Fruit fly (Drosophila melanogaster): ENCODE measurements around the gene Cyp4c3.

Cyp4c3 gene

dm6 chr3R:30888550-30889259 lies 5.1 kb upstream of the Cyp4c3 start, which contains the start of gene Sap-r (continued):
- TF ChIP-seq MESR4 (GFP tag; optimal IDR thresholded peaks at IDR 0.05) (peak; percentile 96), CG3163 (GFP tag; optimal IDR thresholded peaks at IDR 0.05) (peak; percentile 48), CG4820 (GFP tag; optimal IDR thresholded peaks at IDR 0.05) (no peak), Xbp1 (GFP tag; optimal IDR thresholded peaks at IDR 0.05) (peak; percentile 29), Nf-YC (tag; optimal IDR thresholded peaks at IDR 0.05) (peak; percentile 92), CG13424 (tag; optimal IDR thresholded peaks at IDR 0.05) (peak; percentile 8), row (GFP tag; IDR thresholded peaks at IDR 0.05) (peak; percentile 31; the same call in 1 of the 3 replicates), Antp (GFP tag; optimal IDR thresholded peaks at IDR 0.05) (no peak), sd (tag; optimal IDR thresholded peaks at IDR 0.05) (peak; percentile 6), run (tag; optimal IDR thresholded peaks at IDR 0.05) (peak; percentile 55), nmo (GFP tag; optimal IDR thresholded peaks at IDR 0.05) (peak; percentile 65), CG3065 (GFP tag; optimal IDR thresholded peaks at IDR 0.05) (peak; percentile 15), CG2129 (GFP tag; IDR thresholded peaks at IDR 0.05; ENCODE audit: partially characterized antibody) (0 out of 2 replicates have a peak, but pooled peaks have one; percentile 28), zf30C (GFP tag; optimal IDR thresholded peaks at IDR 0.05) (no peak), vnd (GFP tag; IDR thresholded peaks at IDR 0.05; ENCODE audit: partially characterized antibody) (peak; percentile 39; the same call in 1 of the 3 replicates), CG17361 (GFP tag; IDR thresholded peaks at IDR 0.05) (0 out of 3 replicates have a peak, but pooled peaks have one; percentile 15), amos (GFP tag; IDR thresholded peaks at IDR 0.05; ENCODE audit: partially characterized antibody) (peak; percentile 90), CG11504 (tag; optimal IDR thresholded peaks at IDR 0.05) (peak; percentile 57), CG17829 (tag; optimal IDR thresholded peaks at IDR 0.05) (peak; percentile 64), mam (GFP tag; optimal IDR thresholded peaks at IDR 0.05) (peak; percentile 5), Lhr (GFP tag; optimal IDR thresholded peaks at IDR 0.05) (peak; percentile 98), HmgZ (tag; optimal IDR thresholded peaks at IDR 0.05) (peak; percentile 84), Fer1 (GFP tag; optimal IDR thresholded peaks at IDR 0.05) (peak; percentile 50), CG7839 (tag; optimal IDR thresholded peaks at IDR 0.05) (peak; percentile 2), CG6791 (GFP tag; IDR thresholded peaks at IDR 0.05; ENCODE audit: partially characterized antibody) (peak; percentile 78), Mad (GFP tag; optimal IDR thresholded peaks at IDR 0.05) (peak; percentile 31), CG4730 (GFP tag; IDR thresholded peaks at IDR 0.05) (no peak), CG12769 (tag; optimal IDR thresholded peaks at IDR 0.05) (peak; percentile 60), maf-S (GFP tag; optimal IDR thresholded peaks at IDR 0.05) (peak; percentile 23), Hand (GFP tag; optimal IDR thresholded peaks at IDR 0.05) (no peak), CG34376 (GFP tag; optimal IDR thresholded peaks at IDR 0.05) (peak; percentile 8), Opbp (GFP tag; IDR thresholded peaks at IDR 0.05; ENCODE audit: partially characterized antibody) (peak; percentile 83), trem (tag; optimal IDR thresholded peaks at IDR 0.05) (peak; percentile 71), pho (GFP tag; optimal IDR thresholded peaks at IDR 0.05) (peak; percentile 24), hbn (GFP tag; IDR thresholded peaks at IDR 0.05; ENCODE audit: partially characterized antibody) (peak; percentile 72), inv (GFP tag; IDR thresholded peaks at IDR 0.05; ENCODE audit: partially characterized antibody) (peak; percentile 77; the same call in 1 of the 2 replicates), knrl (GFP tag; IDR thresholded peaks at IDR 0.05; ENCODE audit: partially characterized antibody) (peak; percentile 89), CHES-1-like (GFP tag; optimal IDR thresholded peaks at IDR 0.05) (peak; percentile 7), slbo (GFP tag; IDR thresholded peaks at IDR 0.05) (peak; percentile 33; the same call in 1 of the 2 replicates), Atf6 (GFP tag; IDR thresholded peaks at IDR 0.05) (0 out of 2 replicates have a peak, but pooled peaks have one; percentile 21), jigr1 (GFP tag; IDR thresholded peaks at IDR 0.05) (no peak), repo (GFP tag; optimal IDR thresholded peaks at IDR 0.05) (no peak), CG14710 (tag; optimal IDR thresholded peaks at IDR 0.05) (peak; percentile 88), CG16813 (GFP tag; IDR thresholded peaks at IDR 0.05; ENCODE audit: partially characterized antibody) (peak; percentile 79), CG1603 (tag; optimal IDR thresholded peaks at IDR 0.05) (peak; percentile 85), CG12155 (GFP tag; optimal IDR thresholded peaks at IDR 0.05) (peak; percentile 2), tin (GFP tag; optimal IDR thresholded peaks at IDR 0.05) (no peak), sens (GFP tag) (peak; percentile 83)
